Fruit fly (Drosophila melanogaster) whole organism, embryonic: ENCODE measurements around the gene ind.
A peak's percentile ranks its signal among the peaks of the same experiment; 100 is the strongest.

Experiments used
- Atf-2 ChIP-seq: fragments of 200-800 bp; sonication (Bioruptor generic); optimal IDR thresholded peaks from 2 replicates; lab custom pipeline; 2016; ENCODE audit warnings: missing biosample characterization, missing genetic modification characterization
- CG10209 ChIP-seq: fragments of 200-800 bp; sonication (Bioruptor generic); optimal IDR thresholded peaks from 3 replicates; lab custom pipeline; 2017; ENCODE audit warnings: missing biosample characterization, mild to moderate bottlenecking, missing genetic modification characterization, missing genetic modification reagents
- CG11247 ChIP-seq: fragments of 200-800 bp; sonication (Bioruptor generic); IDR thresholded peaks from 2 replicates; pipeline ENCODE4 v1.3.6; 2022; ENCODE audit warnings: missing biosample characterization, missing genetic modification characterization
- CG11504 ChIP-seq: fragments of 200-800 bp; sonication (Bioruptor generic); optimal IDR thresholded peaks from 3 replicates; lab custom pipeline; 2019; ENCODE audit warnings: missing biosample characterization, mild to moderate bottlenecking, missing genetic modification characterization, moderate library complexity
- CG11695 ChIP-seq: fragments of 200-800 bp; sonication (Bioruptor generic); IDR thresholded peaks from 3 replicates; pipeline ENCODE4 v1.3.6; 2022; ENCODE audit warnings: missing biosample characterization, missing genetic modification characterization
- CG13296 ChIP-seq: fragments of 200-800 bp; sonication (Bioruptor generic); optimal IDR thresholded peaks from 3 replicates; lab custom pipeline; 2018; ENCODE audit warnings: missing biosample characterization, mild to moderate bottlenecking, missing genetic modification characterization
- CG1529 ChIP-seq: fragments of 200-800 bp; sonication (Bioruptor generic); optimal IDR thresholded peaks from 3 replicates; lab custom pipeline; 2018; ENCODE audit warnings: missing biosample characterization, missing genetic modification characterization
- CG16815 ChIP-seq: fragments of 200-800 bp; sonication (Bioruptor generic); optimal IDR thresholded peaks from 3 replicates; lab custom pipeline; 2017; ENCODE audit warnings: missing biosample characterization, mild to moderate bottlenecking, missing genetic modification characterization
- CG17568 ChIP-seq: fragments of 200-800 bp; sonication (Bioruptor generic); optimal IDR thresholded peaks from 2 replicates; lab custom pipeline; 2018; ENCODE audit warnings: missing biosample characterization, mild to moderate bottlenecking, missing genetic modification characterization, moderate library complexity
- CG18619 ChIP-seq: fragments of 200-800 bp; sonication (Bioruptor generic); optimal IDR thresholded peaks from 3 replicates; lab custom pipeline; 2017; ENCODE audit warnings: missing biosample characterization, mild to moderate bottlenecking, missing genetic modification characterization
- CG2116 ChIP-seq: fragments of 200-800 bp; sonication (Bioruptor generic); optimal IDR thresholded peaks from 3 replicates; lab custom pipeline; 2018; ENCODE audit warnings: missing biosample characterization, mild to moderate bottlenecking, missing genetic modification characterization
- CG2129 ChIP-seq: fragments of 200-800 bp; sonication (Bioruptor generic); IDR thresholded peaks from 2 replicates; pipeline ENCODE4 v1.3.6; 2022; ENCODE audit warnings: missing biosample characterization, missing genetic modification characterization; ENCODE audit not compliant: partially characterized antibody
- CG30403 ChIP-seq: fragments of 200-800 bp; sonication (Bioruptor generic); optimal IDR thresholded peaks from 3 replicates; lab custom pipeline; 2016; ENCODE audit warnings: missing biosample characterization, missing genetic modification characterization
- CG3065 ChIP-seq: fragments of 200-800 bp; sonication (Bioruptor generic); optimal IDR thresholded peaks from 2 replicates; lab custom pipeline; 2016; ENCODE audit warnings: missing biosample characterization, missing genetic modification characterization
- CG4617 ChIP-seq: fragments of 200-800 bp; sonication (Bioruptor generic); optimal IDR thresholded peaks from 3 replicates; lab custom pipeline; 2016; ENCODE audit warnings: missing biosample characterization, missing genetic modification characterization, borderline replicate concordance
- CG7372 ChIP-seq: fragments of 200-800 bp; sonication (Bioruptor generic); IDR thresholded peaks from 2 replicates; pipeline ENCODE4 v1.3.6; 2022; ENCODE audit warnings: missing biosample characterization, missing genetic modification characterization
- CG9727 ChIP-seq: fragments of 200-800 bp; sonication (Bioruptor generic); optimal IDR thresholded peaks from 3 replicates; lab custom pipeline; 2017; ENCODE audit warnings: missing biosample characterization, mild to moderate bottlenecking, missing genetic modification characterization
- Dip2 ChIP-seq: fragments of 200-800 bp; sonication (Bioruptor generic); IDR thresholded peaks from 2 replicates; pipeline ENCODE4 v1.3.6; 2022; ENCODE audit warnings: missing biosample characterization, missing genetic modification characterization
- Doc3 ChIP-seq: fragments of 200-800 bp; sonication (Bioruptor generic); IDR thresholded peaks from 3 replicates; pipeline ENCODE4 v1.3.6; 2022; ENCODE audit warnings: missing biosample characterization, missing genetic modification characterization; ENCODE audit not compliant: partially characterized antibody
- GATAe ChIP-seq: fragments of 200-800 bp; sonication (Bioruptor generic); conservative IDR thresholded peaks from 2 replicates; pipeline ENCODE4 v1.3.6; 2022; ENCODE audit warnings: missing biosample characterization, missing genetic modification characterization
- Gsc ChIP-seq: fragments of 200-800 bp; sonication (Bioruptor generic); IDR thresholded peaks from 2 replicates; pipeline ENCODE4 v1.3.6; 2022; ENCODE audit warnings: missing biosample characterization, missing genetic modification characterization
- HHEX ChIP-seq: fragments of 200-800 bp; sonication (Bioruptor generic); optimal IDR thresholded peaks from 3 replicates; lab custom pipeline; 2017; ENCODE audit warnings: missing biosample characterization, mild to moderate bottlenecking, missing genetic modification characterization, missing genetic modification reagents
- HLHmδ ChIP-seq: fragments of 200-800 bp; sonication (Bioruptor generic); optimal IDR thresholded peaks from 2 replicates; lab custom pipeline; 2018; ENCODE audit warnings: missing biosample characterization, mild to moderate bottlenecking, missing genetic modification characterization, moderate library complexity
- Hey ChIP-seq: fragments of 200-800 bp; sonication (Bioruptor generic); optimal IDR thresholded peaks from 3 replicates; lab custom pipeline; 2018; ENCODE audit warnings: missing biosample characterization, mild to moderate bottlenecking, missing genetic modification characterization
- Hr39 ChIP-seq: fragments of >200 bp; optimal IDR thresholded peaks from 2 replicates; lab custom pipeline; 2017
- Nf-YB ChIP-seq: fragments of 200-800 bp; sonication (Bioruptor generic); optimal IDR thresholded peaks from 3 replicates; lab custom pipeline; 2019; ENCODE audit warnings: missing biosample characterization, mild to moderate bottlenecking, missing genetic modification characterization, moderate library complexity
- Nf-YC ChIP-seq: fragments of 200-800 bp; optimal IDR thresholded peaks from 3 replicates; lab custom pipeline; 2019; ENCODE audit warnings: missing biosample characterization, mild to moderate bottlenecking, missing genetic modification characterization, moderate library complexity
- NfI ChIP-seq: fragments of 200-800 bp; sonication (Bioruptor generic); optimal IDR thresholded peaks from 3 replicates; lab custom pipeline; 2018; ENCODE audit warnings: missing biosample characterization, mild to moderate bottlenecking, missing genetic modification characterization, moderate library complexity
- Opbp ChIP-seq: fragments of 200-800 bp; sonication (Bioruptor generic); IDR thresholded peaks from 3 replicates; pipeline ENCODE4 v1.3.6; 2022; ENCODE audit warnings: missing biosample characterization, missing genetic modification characterization; ENCODE audit not compliant: partially characterized antibody
- Poxn ChIP-seq: fragments of 200-800 bp; sonication (Bioruptor generic); IDR thresholded peaks from 2 replicates; pipeline ENCODE4 v1.3.6; 2022; ENCODE audit warnings: missing biosample characterization, missing genetic modification characterization
- Side ChIP-seq: fragments of 200-800 bp; sonication (Bioruptor generic); optimal IDR thresholded peaks from 2 replicates; lab custom pipeline; 2016; ENCODE audit warnings: missing biosample characterization, missing genetic modification characterization
- TFAM ChIP-seq: fragments of 200-800 bp; sonication (Bioruptor generic); optimal IDR thresholded peaks from 2 replicates; lab custom pipeline; 2017; ENCODE audit warnings: missing biosample characterization, missing genetic modification characterization, inconsistent platforms
- ara ChIP-seq: fragments of 200-800 bp; sonication (Bioruptor generic); IDR thresholded peaks from 2 replicates; pipeline ENCODE4 v1.3.6; 2022; ENCODE audit warnings: missing biosample characterization, missing genetic modification characterization
- crol ChIP-seq: fragments of 200-800 bp; sonication (Bioruptor generic); IDR thresholded peaks from 2 replicates; pipeline ENCODE4 v1.3.6; 2022; ENCODE audit warnings: missing biosample characterization, missing genetic modification characterization
- dan ChIP-seq: fragments of 200-800 bp; sonication (Bioruptor generic); IDR thresholded peaks from 2 replicates; pipeline ENCODE4 v1.3.6; 2022; ENCODE audit warnings: missing biosample characterization, missing genetic modification characterization
- dm ChIP-seq: fragments of 200-800 bp; sonication (Bioruptor generic); optimal IDR thresholded peaks from 3 replicates; lab custom pipeline; 2016; ENCODE audit warnings: missing biosample characterization, missing genetic modification characterization
- esg ChIP-seq: fragments of 200-800 bp; sonication (Bioruptor generic); conservative IDR thresholded peaks from 2 replicates; pipeline ENCODE4 v1.3.6; 2022; ENCODE audit warnings: missing biosample characterization, missing genetic modification characterization
- gro ChIP-seq: fragments of 200-800 bp; sonication (Bioruptor generic); optimal IDR thresholded peaks from 2 replicates; lab custom pipeline; 2016; ENCODE audit warnings: missing biosample characterization, missing genetic modification characterization
- jing ChIP-seq: fragments of 200-800 bp; sonication (Bioruptor generic); optimal IDR thresholded peaks from 2 replicates; lab custom pipeline; 2018; ENCODE audit warnings: missing biosample characterization, mild to moderate bottlenecking, missing genetic modification characterization
- lab ChIP-seq: fragments of 200-800 bp; sonication (Bioruptor generic); optimal IDR thresholded peaks from 3 replicates; lab custom pipeline; 2017; ENCODE audit warnings: missing biosample characterization, missing genetic modification characterization, mild to moderate bottlenecking, moderate library complexity, missing genetic modification reagents
- lbe ChIP-seq: fragments of 200-800 bp; sonication (Bioruptor generic); optimal IDR thresholded peaks from 2 replicates; lab custom pipeline; 2016; ENCODE audit warnings: missing biosample characterization, mild to moderate bottlenecking, missing genetic modification characterization
- nmo ChIP-seq: fragments of 200-800 bp; sonication (Bioruptor generic); optimal IDR thresholded peaks from 2 replicates; lab custom pipeline; 2018; ENCODE audit warnings: missing biosample characterization, mild to moderate bottlenecking, missing genetic modification characterization, moderate library complexity
- nom ChIP-seq: fragments of 200-800 bp; sonication (Bioruptor generic); optimal IDR thresholded peaks from 2 replicates; lab custom pipeline; 2017; ENCODE audit warnings: missing biosample characterization, missing genetic modification characterization, mild to moderate bottlenecking, moderate library complexity, missing genetic modification reagents
- peb ChIP-seq: fragments of 200-800 bp; sonication (Bioruptor generic); IDR thresholded peaks from 2 replicates; pipeline ENCODE4 v1.3.6; 2022; ENCODE audit warnings: missing biosample characterization, missing genetic modification characterization
- pum ChIP-seq: fragments of 200-800 bp; sonication (Bioruptor generic); optimal IDR thresholded peaks from 2 replicates; lab custom pipeline; 2016; ENCODE audit warnings: missing biosample characterization, missing genetic modification characterization
- salm ChIP-seq: fragments of 200-800 bp; sonication (Bioruptor generic); optimal IDR thresholded peaks from 2 replicates; lab custom pipeline; 2018; ENCODE audit warnings: missing biosample characterization, mild to moderate bottlenecking, missing genetic modification characterization
- sens-2 ChIP-seq: fragments of 200-800 bp; sonication (Bioruptor generic); IDR thresholded peaks from 2 replicates; pipeline ENCODE4 v1.3.6; 2022; ENCODE audit warnings: missing biosample characterization, missing genetic modification characterization
- sr ChIP-seq: fragments of 200-800 bp; sonication (Bioruptor generic); IDR thresholded peaks from 3 replicates; pipeline ENCODE4 v1.3.6; 2022; ENCODE audit warnings: missing biosample characterization, missing genetic modification characterization
- trh ChIP-seq: fragments of 200-800 bp; sonication (Bioruptor generic); optimal IDR thresholded peaks from 2 replicates; lab custom pipeline; 2016; ENCODE audit warnings: missing biosample characterization, missing genetic modification characterization

The ind gene

DNA sequence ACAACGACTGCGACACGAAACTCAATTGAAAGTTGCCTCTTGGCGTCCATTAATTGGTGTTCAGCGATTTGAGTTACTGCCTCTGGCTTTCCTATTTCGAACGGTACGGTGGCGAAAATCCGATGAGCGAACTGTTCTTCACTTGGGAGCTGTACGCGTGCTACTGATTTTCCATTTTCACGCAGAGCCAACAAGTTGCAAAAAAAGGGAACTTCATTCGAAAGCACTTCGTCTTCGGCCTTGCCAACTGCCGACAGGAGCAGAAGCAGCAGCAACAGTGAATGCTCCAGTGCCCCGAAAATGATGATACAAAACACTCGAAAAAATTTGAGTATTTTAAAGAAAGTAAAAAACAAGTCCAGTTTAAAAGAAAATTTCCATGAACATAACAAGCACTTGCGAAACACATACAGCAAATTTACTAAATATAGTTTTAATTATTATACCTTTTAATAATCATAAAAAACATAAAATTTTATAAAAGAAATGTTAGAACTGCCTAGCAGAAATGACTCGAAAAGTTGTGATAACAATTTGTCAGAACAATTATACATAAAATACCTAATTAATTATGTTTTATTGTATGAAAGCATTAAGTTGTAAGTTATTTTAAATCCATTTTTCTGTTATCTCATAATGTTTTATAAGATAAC lies 9.5 kb downstream of the ind start (continued):
- TF ChIP-seq crol (no peak), nom (no peak), CG11695 (GFP tag; lab: Robert Waterston, UW) (no peak), trh (GFP tag; lab: Kevin White, UChicago) (no peak), esg (GFP tag; lab: Robert Waterston, UW) (no peak), CG18619 (peak; percentile 48), lbe (GFP tag; lab: Kevin White, UChicago) (no peak), CG17568 (no peak), salm (tag; lab: Kevin White, UChicago) (no peak), Dip2 (GFP tag; lab: Robert Waterston, UW) (no peak), CG4617 (no peak), CG3065 (no peak), ara (GFP tag; lab: Robert Waterston, UW) (no peak), CG2116 (no peak), CG9727 (GFP tag; lab: Kevin White, UChicago) (peak; percentile 58), lab (GFP tag; lab: Kevin White, UChicago) (peak; percentile 58), CG11247 (GFP tag; lab: Robert Waterston, UW) (no peak), Doc3 (GFP tag; lab: Robert Waterston, UW) (no peak), CG30403 (peak; percentile 29), pum (GFP tag; lab: Kevin White, UChicago) (no peak), jing (GFP tag; lab: Kevin White, UChicago) (no peak), HHEX (no peak), Gsc (GFP tag; lab: Robert Waterston, UW) (no peak), HLHmδ (no peak), CG1529 (GFP tag; lab: Kevin White, UChicago) (no peak), Nf-YB (GFP tag; lab: Kevin White, UChicago) (peak; percentile 36), GATAe (no peak), Opbp (no peak), CG10209 (GFP tag; lab: Kevin White, UChicago) (peak; percentile 45), sens-2 (GFP tag; lab: Robert Waterston, UW) (no peak), CG2129 (GFP tag; lab: Robert Waterston, UW) (no peak), CG13296 (GFP tag; lab: Kevin White, UChicago) (peak; percentile 54), Hr39 (lab: Kevin White, UChicago) (no peak), nmo (peak; percentile 35), Hey (tag; lab: Kevin White, UChicago) (no peak), Atf-2 (GFP tag; lab: Kevin White, UChicago) (no peak), Nf-YC (tag; lab: Kevin White, UChicago) (peak; percentile 30), dm (GFP tag; lab: Kevin White, UChicago) (no peak), TFAM (GFP tag; lab: Kevin White, UChicago) (no peak), sr (GFP tag; lab: Robert Waterston, UW) (no peak), dan (GFP tag; lab: Robert Waterston, UW) (no peak), NfI (GFP tag; lab: Kevin White, UChicago) (peak; percentile 36), CG16815 (GFP tag; lab: Kevin White, UChicago) (no peak), peb (GFP tag; lab: Robert Waterston, UW) (no peak), Side (GFP tag; lab: Kevin White, UChicago) (no peak), Poxn (GFP tag; lab: Robert Waterston, UW) (no peak), CG7372 (no peak), CG11504 (tag; lab: Kevin White, UChicago) (peak; percentile 72), gro (GFP tag; lab: Kevin White, UChicago) (no peak)
